Worm (Caenorhabditis elegans): ENCODE results near the gene T25E12.6.

ce11 chrV:16778540-16779280, 36.5 kb downstream of the T25E12.6 start:
- TF ChIP-seq W03F9.2 (tag; optimal IDR thresholded peaks at IDR 0.05) = no peak
- TF ChIP-seq dao-5 (tag; optimal IDR thresholded peaks at IDR 0.05) = no peak
